Fruit fly (Drosophila melanogaster) Kc167 (cell line): ENCODE measurements around the gene CG9132.

ENCODE experiments used
- Myc ChIP-seq: fragments of >200 bp; optimal IDR thresholded peaks from 2 replicates; lab custom pipeline; 2017; ENCODE audit warnings: missing external identifiers
- Sin3A ChIP-seq: fragments of >200 bp; optimal IDR thresholded peaks from 2 replicates; lab custom pipeline; 2018; ENCODE audit warnings: missing external identifiers
- h ChIP-seq: fragments of >200 bp; optimal IDR thresholded peaks from 3 replicates; lab custom pipeline; 2018; ENCODE audit warnings: missing external identifiers
- insv ChIP-seq: fragments of >200 bp; optimal IDR thresholded peaks from 3 replicates; lab custom pipeline; 2018; ENCODE audit warnings: missing external identifiers
- psq ChIP-seq: fragments of >200 bp; optimal IDR thresholded peaks from 2 replicates; lab custom pipeline; 2017; ENCODE audit warnings: missing external identifiers
- ttk ChIP-seq: sonication (Bioruptor generic); optimal IDR thresholded peaks from 2 replicates; lab custom pipeline; 2017; ENCODE audit warnings: missing external identifiers

CG9132 gene

DNA sequence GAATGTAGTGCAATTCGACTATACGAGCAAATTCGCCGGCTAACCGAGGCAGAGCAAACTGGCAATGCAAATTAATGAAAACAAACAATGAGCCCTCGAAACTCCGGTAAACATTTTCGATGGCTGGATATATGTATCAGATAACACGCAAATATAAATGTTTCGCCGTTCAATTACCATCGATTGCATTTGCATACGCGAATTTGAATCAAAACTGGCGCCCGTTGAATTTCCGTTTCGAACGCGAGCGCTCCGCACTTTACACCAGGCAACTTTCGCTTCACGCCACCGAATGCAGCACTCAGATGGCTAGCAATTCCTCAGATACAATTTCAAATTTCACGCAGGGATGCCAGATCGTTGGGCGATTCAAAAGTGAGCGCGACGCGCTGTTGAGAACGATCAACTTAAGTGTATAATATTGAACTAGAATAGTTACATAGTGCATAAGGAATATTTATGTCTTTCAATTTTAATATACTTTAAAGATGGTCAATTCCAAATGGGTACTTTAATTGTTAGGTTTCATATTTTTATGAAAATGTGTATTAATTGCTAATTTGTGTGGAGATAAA is 17.3 kb downstream of the CG9132 start, which contains the start of gene if:
if (minus strand) TSS at position 294 of the 575 bp plus-strand sequence.
- TF ChIP-seq h (lab: Kevin White, UChicago): no peak
- no peak for TF ChIP-seq ttk (lab: Kevin White, UChicago)
- no peak for TF ChIP-seq Myc (lab: Kevin White, UChicago)
- no peak for TF ChIP-seq insv (lab: Kevin White, UChicago)
- no peak for TF ChIP-seq Sin3A (lab: Kevin White, UChicago)

DNA sequence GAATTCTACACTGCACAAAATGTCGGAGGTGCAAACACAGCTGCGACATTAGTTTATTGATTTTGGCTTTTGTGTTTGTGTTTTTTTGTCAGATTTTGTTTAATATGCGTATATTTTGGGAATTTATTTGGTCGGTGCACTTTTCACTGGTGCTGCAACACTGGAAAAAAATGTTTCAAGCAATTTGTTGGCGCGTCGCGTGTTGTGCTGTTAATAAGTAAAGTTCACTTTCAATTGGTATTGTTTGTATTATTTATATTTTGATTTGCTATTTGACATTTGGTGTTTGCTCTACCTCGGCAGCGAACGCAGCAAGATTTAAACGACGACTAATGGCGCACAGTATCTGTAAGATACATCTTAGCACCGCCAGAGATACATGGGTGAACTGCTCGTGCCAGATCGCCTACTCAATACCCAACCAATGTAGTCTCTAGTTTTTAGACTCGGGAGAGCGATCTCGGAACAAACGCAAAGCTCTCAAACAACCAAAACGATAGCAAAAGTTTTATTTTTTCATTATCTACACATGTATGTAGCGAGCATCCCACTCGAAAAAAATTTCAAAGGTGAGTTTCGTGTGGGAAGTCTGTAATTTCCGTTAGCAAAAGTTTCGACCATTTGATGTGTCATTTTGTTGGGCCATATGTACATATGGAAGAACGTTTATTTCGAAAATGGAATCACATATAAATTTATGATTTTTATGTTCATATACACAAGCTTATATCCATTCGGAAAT is 18.2 kb downstream of the CG9132 start:
- TF ChIP-seq insv (lab: Kevin White, UChicago): no peak
- TF ChIP-seq Sin3A (lab: Kevin White, UChicago): no peak
- TF ChIP-seq Myc (lab: Kevin White, UChicago): no peak
- no peak for TF ChIP-seq h (lab: Kevin White, UChicago)
- TF ChIP-seq psq (lab: Kevin White, UChicago): no peak

DNA sequence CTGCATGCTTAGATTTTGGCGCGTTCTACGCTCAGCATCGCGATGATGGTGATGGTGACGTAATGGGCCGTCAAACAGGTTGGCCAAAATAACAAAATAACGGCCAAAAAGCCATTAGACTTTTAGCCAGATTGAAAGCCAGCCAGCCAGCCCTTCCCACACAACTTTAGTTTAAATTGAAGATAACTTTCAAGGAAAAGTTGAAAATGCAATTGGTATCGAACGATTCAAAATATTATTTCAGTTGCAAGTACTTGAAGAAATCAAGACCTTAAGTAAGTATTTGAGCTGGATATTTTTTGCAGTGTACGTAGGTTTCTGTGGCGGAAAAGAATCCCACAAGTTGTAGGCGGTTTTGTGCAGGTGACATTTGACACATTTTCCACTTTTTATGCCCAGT is 19.5 kb downstream of the CG9132 start:
- TF ChIP-seq psq (lab: Kevin White, UChicago) (no peak), Sin3A (lab: Kevin White, UChicago) (no peak), Myc (lab: Kevin White, UChicago) (no peak), insv (lab: Kevin White, UChicago) (no peak), ttk (lab: Kevin White, UChicago) (no peak), h (lab: Kevin White, UChicago) (no peak)

DNA sequence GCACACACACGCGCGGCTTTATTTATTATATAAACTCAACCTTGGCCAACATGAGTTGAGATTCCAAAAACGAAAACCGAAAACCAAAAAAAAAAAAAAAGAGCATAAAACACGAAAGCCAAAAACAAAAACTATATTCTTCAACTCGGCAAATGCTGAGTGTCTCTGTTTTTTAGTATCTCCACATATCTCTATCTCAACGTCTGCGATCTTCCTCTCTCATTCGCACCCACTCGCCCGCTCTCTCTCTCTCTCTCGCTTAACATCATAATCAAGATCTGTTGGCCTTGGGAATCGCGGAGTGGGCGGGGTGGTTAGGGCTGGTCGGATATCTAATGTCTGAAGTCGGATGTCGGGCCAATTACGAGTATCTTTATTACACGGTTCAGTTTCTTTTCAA is 20.3 kb downstream of the CG9132 start:
- TF ChIP-seq ttk (lab: Kevin White, UChicago) (no peak), Myc (lab: Kevin White, UChicago) (no peak), insv (lab: Kevin White, UChicago) (no peak), h (lab: Kevin White, UChicago) (no peak), psq (lab: Kevin White, UChicago) (no peak), Sin3A (lab: Kevin White, UChicago) (no peak)

DNA sequence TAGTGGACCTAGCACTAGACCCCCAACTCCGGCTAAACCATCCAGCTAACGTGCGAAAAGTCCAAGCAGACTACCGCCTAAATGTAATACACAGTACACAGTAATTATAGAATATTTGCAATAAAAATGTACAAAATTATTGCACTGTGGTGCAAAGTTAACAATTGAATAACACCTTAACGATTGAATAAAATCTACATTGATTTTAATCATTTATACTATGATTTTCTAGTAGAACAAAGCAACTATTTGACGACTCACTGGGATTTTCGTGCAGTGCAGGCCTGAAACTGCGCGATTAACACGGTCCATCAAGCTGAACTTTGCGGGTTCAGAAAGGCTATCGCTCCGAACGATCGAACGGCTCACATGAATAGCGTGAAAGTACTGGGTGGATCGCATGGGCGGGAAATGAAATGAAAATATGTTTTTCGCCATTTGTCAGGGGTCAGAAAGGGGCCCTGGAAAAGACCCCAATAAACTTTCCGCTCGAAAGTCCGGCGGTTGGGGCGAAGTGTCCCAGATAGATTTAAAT is 22.3 kb downstream of the CG9132 start:
- TF ChIP-seq h (lab: Kevin White, UChicago): no peak
- TF ChIP-seq Sin3A (lab: Kevin White, UChicago): no peak
- no peak for TF ChIP-seq Myc (lab: Kevin White, UChicago)
- no peak for TF ChIP-seq psq (lab: Kevin White, UChicago)
- TF ChIP-seq ttk (lab: Kevin White, UChicago): no peak
- no peak for TF ChIP-seq insv (lab: Kevin White, UChicago)

- no peak for TF ChIP-seq insv (lab: Kevin White, UChicago)
- TF ChIP-seq ttk (lab: Kevin White, UChicago): no peak
- TF ChIP-seq h (lab: Kevin White, UChicago): no peak
- TF ChIP-seq Sin3A (lab: Kevin White, UChicago): no peak
- TF ChIP-seq psq (lab: Kevin White, UChicago): no peak
- no peak for TF ChIP-seq Myc (lab: Kevin White, UChicago)
Measured at dm6 chrX:16775083-16775482, 25.4 kb downstream of the CG9132 start.

dm6 chrX:16774201-16775061 is 26.1 kb downstream of the CG9132 start:
- TF ChIP-seq psq (lab: Kevin White, UChicago) (no peak), ttk (lab: Kevin White, UChicago) (no peak), h (lab: Kevin White, UChicago) (no peak), Sin3A (lab: Kevin White, UChicago) (no peak), insv (lab: Kevin White, UChicago) (no peak), Myc (lab: Kevin White, UChicago) (no peak)

DNA sequence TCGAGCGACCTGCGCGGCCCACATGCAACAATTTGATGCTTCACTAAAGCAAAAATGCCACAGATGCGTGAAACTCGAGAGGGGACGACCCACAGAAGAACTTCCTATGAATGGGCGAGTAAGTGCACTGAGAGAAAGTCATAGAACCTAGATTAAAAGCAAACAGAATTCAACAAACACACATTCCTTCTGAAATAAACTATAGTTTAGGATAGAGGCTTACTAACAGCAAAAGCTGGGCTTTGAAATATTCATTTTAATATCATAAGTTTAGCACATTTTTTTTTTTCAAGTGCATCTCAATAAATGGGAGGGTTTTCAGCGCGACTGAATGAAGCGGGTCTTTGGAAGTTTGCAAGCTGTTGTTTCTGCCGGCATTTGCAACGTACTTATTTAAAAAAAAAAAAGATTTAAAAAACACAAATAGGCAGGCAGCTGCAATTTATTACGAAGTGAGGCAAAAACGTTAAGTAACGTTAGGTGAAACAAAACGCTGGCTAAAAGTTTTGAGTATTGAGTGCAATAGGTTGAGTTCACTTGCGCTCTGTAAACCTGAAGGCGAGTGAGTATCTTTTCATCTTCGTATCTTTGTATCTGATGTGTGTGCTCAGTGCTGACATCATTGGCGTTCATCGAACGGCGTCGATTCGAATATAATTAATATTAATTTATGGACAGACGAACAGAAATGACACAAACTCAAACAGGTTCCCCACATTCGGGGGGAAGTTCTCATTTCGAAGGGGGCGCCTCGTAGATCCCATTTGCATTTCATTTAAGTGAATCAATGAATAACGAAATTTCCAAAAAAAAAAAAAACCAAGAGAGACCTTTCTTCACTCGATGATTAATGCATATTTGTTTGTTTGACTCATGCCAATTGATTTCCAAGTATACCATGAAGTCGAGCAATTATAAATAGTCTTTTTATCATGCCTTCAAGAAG is 27.4 kb downstream of the CG9132 start:
- TF ChIP-seq ttk (lab: Kevin White, UChicago) (no peak), insv (lab: Kevin White, UChicago) (no peak)

DNA sequence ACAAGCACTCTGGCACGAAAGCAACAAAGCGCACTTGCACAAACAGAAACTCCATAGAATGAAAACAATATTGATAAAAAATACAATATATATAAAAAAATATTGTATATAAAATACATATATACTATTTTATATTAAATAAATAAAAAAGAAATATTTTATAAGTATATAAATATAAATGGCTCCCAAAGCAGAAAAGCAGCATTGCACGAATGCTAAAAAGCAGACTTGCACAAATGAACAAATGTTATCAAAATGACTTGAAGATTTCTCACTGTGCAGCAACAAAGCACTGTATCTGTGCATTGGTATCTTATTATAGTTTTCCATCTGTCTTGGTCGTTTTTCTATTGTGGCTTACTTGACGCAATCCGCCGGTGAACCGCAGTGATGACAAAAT is 31.7 kb downstream of the CG9132 start:
- TF ChIP-seq h (lab: Kevin White, UChicago) (no peak), insv (lab: Kevin White, UChicago) (no peak), Myc (lab: Kevin White, UChicago) (no peak), psq (lab: Kevin White, UChicago) (no peak), ttk (lab: Kevin White, UChicago) (no peak), Sin3A (lab: Kevin White, UChicago) (no peak)

DNA sequence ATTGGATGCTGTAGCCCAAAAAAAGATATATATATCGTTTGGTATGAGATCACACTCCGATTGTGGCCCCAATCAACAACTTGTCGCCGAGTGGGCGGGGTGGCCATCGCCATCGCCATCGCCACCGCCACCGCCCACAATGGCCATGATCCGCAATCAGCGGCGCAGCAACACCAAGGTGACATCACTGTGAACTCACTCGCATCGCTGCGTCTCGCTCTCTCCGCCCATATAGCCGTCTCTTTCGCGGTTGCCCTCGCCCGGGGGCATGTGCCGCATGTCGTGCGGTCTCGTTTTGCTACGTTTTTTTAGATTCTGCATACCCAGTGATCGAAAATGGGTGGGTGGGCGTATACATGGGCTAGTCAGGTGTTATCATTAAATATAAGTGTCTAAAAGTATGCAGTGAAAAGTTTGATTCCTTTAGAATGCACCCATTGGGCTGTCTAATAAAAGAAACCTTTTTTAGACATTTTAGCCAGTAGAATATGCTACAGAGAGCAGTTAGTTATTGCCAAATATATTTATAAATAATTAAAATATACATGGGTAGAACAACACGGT is 33.6 kb downstream of the CG9132 start:
- no peak for TF ChIP-seq Sin3A (lab: Kevin White, UChicago)
- TF ChIP-seq insv (lab: Kevin White, UChicago): no peak
- TF ChIP-seq Myc (lab: Kevin White, UChicago): no peak
- no peak for TF ChIP-seq h (lab: Kevin White, UChicago)
- no peak for TF ChIP-seq psq (lab: Kevin White, UChicago)
- TF ChIP-seq ttk (lab: Kevin White, UChicago): no peak
